Worm (Caenorhabditis elegans) whole organism, L4 larva: ENCODE data around the gene F20C5.6.

Experiments
- D1046.2 ChIP-seq: fragments of 200-800 bp; sonication (Bioruptor generic); IDR thresholded peaks from 2 replicates; pipeline ENCODE4 v1.3.6; 2022; ENCODE audit warnings: missing genetic modification characterization, missing compliant biosample characterization
- F44E2.7 ChIP-seq: fragments of 200-800 bp; sonication (Bioruptor generic); IDR thresholded peaks from 2 replicates; pipeline ENCODE4 v2.1.2; 2022; ENCODE audit warnings: missing genetic modification characterization, missing compliant biosample characterization
- R02D3.7 ChIP-seq: fragments of 150-350 bp; sonication (generic microtip); optimal IDR thresholded peaks from 3 replicates; lab custom pipeline; 2014; ENCODE audit warnings: missing biosample characterization, missing genetic modification characterization
- T20F7.1 ChIP-seq: fragments of 200-800 bp; sonication (Bioruptor generic); optimal IDR thresholded peaks from 2 replicates; lab custom pipeline; 2018; ENCODE audit warnings: mild to moderate bottlenecking, missing genetic modification characterization, missing compliant biosample characterization
- Y105C5A.15 ChIP-seq: fragments of 200-800 bp; sonication (Bioruptor generic); IDR thresholded peaks from 2 replicates; pipeline ENCODE4 v1.3.6; 2022; ENCODE audit warnings: missing genetic modification characterization, missing compliant biosample characterization
- Y75B8A.6 ChIP-seq: fragments of 200-800 bp; sonication (Bioruptor generic); IDR thresholded peaks from 2 replicates; pipeline ENCODE4 v1.3.6; 2022; ENCODE audit warnings: missing genetic modification reagents, missing genetic modification characterization, missing compliant biosample characterization
- ZK337.2 ChIP-seq: fragments of 200-800 bp; sonication (Bioruptor generic); IDR thresholded peaks from 2 replicates; pipeline ENCODE4 v1.3.6; 2022; ENCODE audit warnings: missing genetic modification reagents, missing genetic modification characterization, missing compliant biosample characterization
- aha-1 ChIP-seq: fragments of 150-350 bp; peaks from one replicate; lab custom pipeline; 2014; ENCODE audit warnings: missing biosample characterization, missing genetic modification characterization
- ama-1 ChIP-seq: fragments of 150-350 bp; optimal IDR thresholded peaks from 2 replicates; lab custom pipeline; 2014; ENCODE audit warnings: inconsistent platforms, mixed read lengths
- arid-1 ChIP-seq: fragments of 200-800 bp; sonication (Bioruptor generic); conservative IDR thresholded peaks from 2 replicates; pipeline ENCODE4 v1.3.6; 2022; ENCODE audit warnings: missing genetic modification reagents, missing genetic modification characterization, missing compliant biosample characterization
- attf-4 ChIP-seq: sonication (generic microtip); optimal IDR thresholded peaks from 3 replicates; lab custom pipeline; 2017; ENCODE audit warnings: missing biosample characterization, missing genetic modification characterization
- ceh-20 ChIP-seq: fragments of 200-800 bp; sonication (Bioruptor generic); IDR thresholded peaks from 2 replicates; pipeline ENCODE4 v1.3.6; 2022; ENCODE audit warnings: missing genetic modification reagents, missing genetic modification characterization, missing compliant biosample characterization
- ceh-44 ChIP-seq: fragments of 200-800 bp; sonication (Bioruptor generic); IDR thresholded peaks from 2 replicates; pipeline ENCODE4 v1.3.6; 2022; ENCODE audit warnings: missing genetic modification reagents, missing genetic modification characterization, missing compliant biosample characterization
- cey-2 ChIP-seq: sonication (generic microtip); optimal IDR thresholded peaks from 3 replicates; lab custom pipeline; 2017; ENCODE audit warnings: missing genetic modification characterization, mild to moderate bottlenecking, missing compliant biosample characterization, antibody characterized with exemption, borderline replicate concordance; ENCODE audit not compliant: insufficient read depth
- dmd-6 ChIP-seq: fragments of 200-800 bp; sonication (Bioruptor generic); IDR thresholded peaks from 2 replicates; pipeline ENCODE4 v1.3.6; 2022; ENCODE audit warnings: missing genetic modification reagents, missing genetic modification characterization, missing compliant biosample characterization
- duxl-1 ChIP-seq: sonication (generic microtip); optimal IDR thresholded peaks from 2 replicates; lab custom pipeline; 2016; ENCODE audit warnings: mild to moderate bottlenecking, missing genetic modification characterization, moderate library complexity, missing compliant biosample characterization; ENCODE audit not compliant: poor library complexity
- fkh-10 ChIP-seq: fragments of 150-350 bp; optimal IDR thresholded peaks from 2 replicates; lab custom pipeline; 2014; ENCODE audit warnings: missing biosample characterization, missing genetic modification reagents, missing genetic modification characterization
- hlh-30 ChIP-seq: sonication (generic microtip); optimal IDR thresholded peaks from 2 replicates; lab custom pipeline; 2017; ENCODE audit warnings: antibody characterized with exemption, mild to moderate bottlenecking, missing genetic modification characterization, missing compliant biosample characterization; ENCODE audit not compliant: insufficient read depth
- jun-1 ChIP-seq: fragments of 150-350 bp; optimal IDR thresholded peaks from 2 replicates; lab custom pipeline; 2014; ENCODE audit warnings: missing biosample characterization, missing genetic modification reagents, missing genetic modification characterization
- lim-7 ChIP-seq: fragments of 200-800 bp; sonication (Bioruptor generic); IDR thresholded peaks from 2 replicates; pipeline ENCODE4 v1.3.6; 2022; ENCODE audit warnings: missing genetic modification characterization, missing compliant biosample characterization
- lin-1 ChIP-seq: fragments of 200-800 bp; sonication (Bioruptor generic); IDR thresholded peaks from 2 replicates; pipeline ENCODE4 v1.3.6; 2022; ENCODE audit warnings: missing genetic modification reagents, missing genetic modification characterization, missing compliant biosample characterization
- lin-38 ChIP-seq: fragments of 200-800 bp; sonication (Bioruptor generic); IDR thresholded peaks from 2 replicates; pipeline ENCODE4 v1.3.6; 2022; ENCODE audit warnings: missing genetic modification reagents, missing genetic modification characterization, missing compliant biosample characterization
- lir-3 ChIP-seq: sonication (generic microtip); optimal IDR thresholded peaks from 2 replicates; lab custom pipeline; 2016; ENCODE audit warnings: mild to moderate bottlenecking, missing genetic modification characterization, missing compliant biosample characterization
- mdl-1 ChIP-seq, 2 experiments: fragments of 150-350 bp in 1 of 2; sonication (generic microtip) in 1 of 2; optimal IDR thresholded peaks; 2 replicates each; lab custom pipeline; 2014 to 2017; ENCODE audit warnings: missing biosample characterization in 2 of 2, missing genetic modification characterization in 2 of 2
- mep-1 ChIP-seq: fragments of 150-350 bp; sonication (generic microtip); optimal IDR thresholded peaks from 3 replicates; lab custom pipeline; 2014; ENCODE audit warnings: missing biosample characterization, missing genetic modification characterization
- mes-2 ChIP-seq: sonication (generic microtip); optimal IDR thresholded peaks from 2 replicates; lab custom pipeline; 2016; ENCODE audit warnings: missing genotype, mild to moderate bottlenecking, missing genetic modification characterization, missing compliant biosample characterization; ENCODE audit not compliant: poor library complexity, severe bottlenecking
- mxl-3 ChIP-seq: fragments of 200-800 bp; sonication (Bioruptor generic); optimal IDR thresholded peaks from 2 replicates; lab custom pipeline; 2018; ENCODE audit warnings: mild to moderate bottlenecking, missing genetic modification characterization, missing compliant biosample characterization
- nhr-25 ChIP-seq: sonication (generic microtip); optimal IDR thresholded peaks from 2 replicates; lab custom pipeline; 2017; ENCODE audit warnings: missing genetic modification characterization, mild to moderate bottlenecking, missing compliant biosample characterization, antibody characterized with exemption, moderate library complexity, borderline replicate concordance; ENCODE audit not compliant: insufficient read depth
- nhr-6 ChIP-seq: fragments of 150-350 bp; optimal IDR thresholded peaks from 2 replicates; lab custom pipeline; 2014; ENCODE audit warnings: missing biosample characterization, missing genetic modification characterization
- rbr-2 ChIP-seq: sonication (generic microtip); optimal IDR thresholded peaks from 2 replicates; lab custom pipeline; 2016; ENCODE audit warnings: missing genotype, missing genetic modification characterization, missing compliant biosample characterization
- saeg-2 ChIP-seq: fragments of 200-800 bp; sonication (Bioruptor generic); IDR thresholded peaks from 2 replicates; pipeline ENCODE4 v1.3.6; 2022; ENCODE audit warnings: missing genetic modification reagents, missing genetic modification characterization, missing compliant biosample characterization
- sdz-12 ChIP-seq: fragments of 200-800 bp; sonication (Bioruptor generic); optimal IDR thresholded peaks from 2 replicates; lab custom pipeline; 2018; ENCODE audit warnings: mild to moderate bottlenecking, missing genetic modification characterization, missing compliant biosample characterization
- set-16 ChIP-seq: fragments of 200-800 bp; sonication (Bioruptor generic); IDR thresholded peaks from 2 replicates; pipeline ENCODE4 v1.3.6; 2022; ENCODE audit warnings: missing genetic modification reagents, missing genetic modification characterization, missing compliant biosample characterization
- snpc-4 ChIP-seq: fragments of 150-350 bp; optimal IDR thresholded peaks from 2 replicates; lab custom pipeline; 2014; ENCODE audit warnings: missing biosample characterization, missing genetic modification characterization
- spr-1 ChIP-seq: sonication (generic microtip); optimal IDR thresholded peaks from 2 replicates; lab custom pipeline; 2016; ENCODE audit warnings: mild to moderate bottlenecking, missing genetic modification characterization, missing compliant biosample characterization
- tra-1 ChIP-seq: fragments of 200-800 bp; sonication (Bioruptor generic); IDR thresholded peaks from 2 replicates; pipeline ENCODE4 v1.3.6; 2022; ENCODE audit warnings: missing genetic modification reagents, missing genetic modification characterization, missing compliant biosample characterization
- vab-7 ChIP-seq: fragments of 200-800 bp; sonication (Bioruptor generic); IDR thresholded peaks from 2 replicates; pipeline ENCODE4 v1.3.6; 2022; ENCODE audit warnings: missing genetic modification reagents, missing genetic modification characterization, missing compliant biosample characterization
- zag-1 ChIP-seq: fragments of 150-350 bp; optimal IDR thresholded peaks from 2 replicates; lab custom pipeline; 2014; ENCODE audit warnings: missing biosample characterization, missing genetic modification characterization
- zfp-3 ChIP-seq: fragments of 200-800 bp; sonication (Bioruptor generic); conservative IDR thresholded peaks from 2 replicates; pipeline ENCODE4 v1.3.6; 2022; ENCODE audit warnings: missing genetic modification reagents, missing genetic modification characterization, missing compliant biosample characterization
- zip-11 ChIP-seq: fragments of 200-800 bp; sonication (Bioruptor generic); IDR thresholded peaks from 2 replicates; pipeline ENCODE4 v1.3.6; 2022; ENCODE audit warnings: missing genetic modification characterization, missing compliant biosample characterization
- zip-2 ChIP-seq: fragments of 150-350 bp; optimal IDR thresholded peaks from 2 replicates; lab custom pipeline; 2014; ENCODE audit warnings: missing biosample characterization, missing genetic modification characterization
- ztf-11 ChIP-seq: fragments of 150-350 bp; optimal IDR thresholded peaks from 2 replicates; lab custom pipeline; 2014; ENCODE audit warnings: missing biosample characterization, missing genetic modification characterization
- ztf-7 ChIP-seq: fragments of 150-350 bp; optimal IDR thresholded peaks from 2 replicates; lab custom pipeline; 2014; ENCODE audit warnings: missing biosample characterization, missing genetic modification characterization

Gene F20C5.6

DNA sequence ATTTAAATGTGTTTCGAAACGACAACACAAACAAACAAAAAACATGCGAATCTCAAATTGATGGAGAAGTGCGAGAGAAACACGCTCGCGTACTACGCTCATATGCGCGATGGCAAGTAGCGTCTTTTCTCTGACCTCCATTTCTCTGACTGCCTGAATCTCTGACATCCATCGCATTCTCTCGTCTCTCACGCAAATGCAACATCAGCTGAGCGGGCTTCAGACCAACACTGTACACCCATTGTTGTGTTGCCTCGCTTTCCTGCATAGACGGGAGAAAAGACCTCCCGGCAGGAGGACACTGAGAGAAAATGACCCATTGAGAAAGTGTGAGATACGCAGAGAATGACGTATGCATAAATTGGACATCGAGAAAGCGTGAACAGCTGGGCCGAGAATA, 9.2 kb upstream of the F20C5.6 start (continued):
- TF ChIP-seq ztf-11 (tag; lab: Kevin White, UChicago) = no peak
- no peak for TF ChIP-seq F44E2.7 (GFP tag; lab: Robert Waterston, UW)
- no peak for TF ChIP-seq arid-1 (GFP tag; lab: Robert Waterston, UW)
- TF ChIP-seq attf-4 = no peak
- TF ChIP-seq set-16 (GFP tag; lab: Robert Waterston, UW) = no peak; the same call in 1 of the 2 replicates
- TF ChIP-seq cey-2 (tag; lab: Kevin White, UChicago) = no peak
- TF ChIP-seq nhr-6 = peak; percentile 70
- 0 out of 2 replicates have a peak, but pooled peaks have one; percentile 32 for TF ChIP-seq ceh-20
- TF ChIP-seq lir-3 (tag; lab: Kevin White, UChicago) = no peak
- TF ChIP-seq zag-1 (tag; lab: Kevin White, UChicago) = no peak
- no peak for TF ChIP-seq ztf-7
- no peak for TF ChIP-seq fkh-10 (GFP tag; lab: Kevin White, UChicago)
- no peak for TF ChIP-seq zfp-3 (GFP tag; lab: Robert Waterston, UW)
- TF ChIP-seq R02D3.7 (tag; lab: Kevin White, UChicago) = no peak
- no peak for TF ChIP-seq ZK337.2 (GFP tag; lab: Robert Waterston, UW)
- TF ChIP-seq spr-1 (tag; lab: Kevin White, UChicago) = no peak
- peak in 1 of 2 experiments; percentile 88 for TF ChIP-seq mdl-1 (tag; optimal IDR thresholded peaks at IDR 0.05; lab: Kevin White, UChicago)
- peak; percentile 91 for TF ChIP-seq hlh-30 (tag; lab: Kevin White, UChicago)
- TF ChIP-seq D1046.2 = no peak
- no peak for TF ChIP-seq mes-2 (tag; lab: Kevin White, UChicago)
- TF ChIP-seq ama-1 (lab: Kevin White, UChicago) = no peak
- no peak for TF ChIP-seq zip-11 (GFP tag; lab: Robert Waterston, UW)
- peak; percentile 78 for TF ChIP-seq nhr-25 (tag; lab: Kevin White, UChicago)
- no peak for TF ChIP-seq T20F7.1 (GFP tag; lab: Kevin White, UChicago)
- TF ChIP-seq mep-1 (tag; lab: Kevin White, UChicago) = peak; percentile 75
- TF ChIP-seq zip-2 (tag; lab: Kevin White, UChicago) = no peak
- TF ChIP-seq tra-1 (GFP tag; lab: Robert Waterston, UW) = no peak
- TF ChIP-seq snpc-4 = no peak
- TF ChIP-seq dmd-6 (GFP tag; lab: Robert Waterston, UW) = no peak
- TF ChIP-seq saeg-2 = no peak
- TF ChIP-seq lin-1 (GFP tag; lab: Robert Waterston, UW) = no peak
- TF ChIP-seq jun-1 (tag; lab: Kevin White, UChicago) = peak; percentile 11
- no peak for TF ChIP-seq ceh-44
- no peak for TF ChIP-seq lin-38
- TF ChIP-seq lim-7 (GFP tag; lab: Robert Waterston, UW) = no peak
- TF ChIP-seq rbr-2 (tag; lab: Kevin White, UChicago) = peak; percentile 70
- TF ChIP-seq vab-7 = no peak
- no peak for TF ChIP-seq Y105C5A.15 (GFP tag; lab: Robert Waterston, UW)
- TF ChIP-seq Y75B8A.6 = no peak
- no peak for TF ChIP-seq mxl-3 (GFP tag; lab: Kevin White, UChicago)
- TF ChIP-seq duxl-1 (tag; lab: Kevin White, UChicago) = no peak

DNA sequence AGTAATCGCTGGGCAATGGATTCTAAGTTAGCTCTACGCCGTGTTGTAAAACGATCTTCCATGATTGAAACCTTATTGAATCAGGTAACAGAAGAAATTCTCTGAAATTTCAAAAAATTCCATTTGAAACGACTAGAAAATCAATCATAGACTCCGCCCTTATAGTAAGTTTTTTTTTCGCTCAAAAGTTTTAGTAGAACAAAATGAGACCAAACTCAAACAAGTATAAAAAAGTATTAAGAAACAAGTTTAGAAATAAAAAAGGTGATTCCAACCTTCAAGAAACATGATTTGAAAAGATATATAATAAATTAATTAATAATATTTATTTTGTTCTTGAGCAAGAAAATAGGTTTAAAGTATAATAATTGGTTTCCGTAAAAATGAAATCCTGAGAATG, 5.0 kb upstream of the F20C5.6 start, which contains the start of gene C33D9.6:
TSS of gene C33D9.6 (minus strand) at position 101 of the 400 bp plus-strand sequence.
- TF ChIP-seq aha-1 (tag; lab: Kevin White, UChicago) = peak; percentile 50
- no peak for TF ChIP-seq sdz-12 (GFP tag; lab: Kevin White, UChicago)
